Fruit fly (Drosophila melanogaster) whole organism, embryonic: ENCODE measurements around the gene Vps8.

ENCODE experiments used
- CG7556 ChIP-seq: fragments of 200-800 bp; sonication (Bioruptor generic); optimal IDR thresholded peaks from 2 replicates; lab custom pipeline; 2017; ENCODE audit warnings: missing biosample characterization, mild to moderate bottlenecking, missing genetic modification characterization
- dysf ChIP-seq: fragments of 200-800 bp; sonication (Bioruptor generic); IDR thresholded peaks from 3 replicates; pipeline ENCODE4 v1.3.6; 2022; ENCODE audit warnings: missing biosample characterization, missing genetic modification characterization
- fd102C ChIP-seq: fragments of 200-800 bp; sonication (Bioruptor generic); optimal IDR thresholded peaks from 2 replicates; lab custom pipeline; 2018; ENCODE audit warnings: missing biosample characterization, mild to moderate bottlenecking, missing genetic modification characterization, moderate library complexity
- mam ChIP-seq: fragments of 200-800 bp; sonication (Bioruptor generic); optimal IDR thresholded peaks from 3 replicates; lab custom pipeline; 2016; ENCODE audit warnings: missing biosample characterization, missing genetic modification characterization
- pnt ChIP-seq: fragments of 200-800 bp; sonication (Bioruptor generic); optimal IDR thresholded peaks from 3 replicates; lab custom pipeline; 2016; ENCODE audit warnings: missing biosample characterization, missing genetic modification characterization

DNA sequence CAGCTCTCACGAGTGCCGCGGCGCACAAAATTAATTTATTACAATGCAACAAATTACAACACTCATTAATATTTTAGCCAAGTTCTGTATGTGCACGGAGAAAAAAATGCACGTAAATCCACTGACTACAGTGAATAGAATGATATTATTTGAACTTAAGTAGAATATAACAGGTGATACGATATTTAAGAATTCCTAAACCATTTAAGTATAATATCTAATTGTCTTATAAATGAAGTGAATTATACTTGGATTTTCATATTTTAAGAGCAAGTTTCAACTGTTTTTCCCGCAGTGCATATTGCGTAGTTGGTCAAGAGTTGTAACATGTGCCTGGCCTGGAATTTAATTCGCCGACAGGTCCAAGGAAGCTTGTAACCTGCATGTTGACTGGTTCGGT, 36.4 kb downstream of the Vps8 start:
- no peak for TF ChIP-seq CG7556
- TF ChIP-seq pnt (GFP tag; lab: Kevin White, UChicago), result no peak
- TF ChIP-seq mam (GFP tag; lab: Kevin White, UChicago), result no peak
- TF ChIP-seq dysf (GFP tag; lab: Robert Waterston, UW), result no peak
- TF ChIP-seq fd102C (GFP tag; lab: Kevin White, UChicago), result no peak
